Worm (Caenorhabditis elegans): ENCODE measurements around the gene ech-4.

The ech-4 gene

ce11 chrII:10857077-10857476 is 36.2 kb downstream of the ech-4 start, which contains the start of gene M106.7:
Gene M106.7 (minus strand): TSS chrII:10857177.
- TF ChIP-seq dao-5 (tag; optimal IDR thresholded peaks at IDR 0.05) (no peak), W03F9.2 (tag; optimal IDR thresholded peaks at IDR 0.05) (no peak)

DNA sequence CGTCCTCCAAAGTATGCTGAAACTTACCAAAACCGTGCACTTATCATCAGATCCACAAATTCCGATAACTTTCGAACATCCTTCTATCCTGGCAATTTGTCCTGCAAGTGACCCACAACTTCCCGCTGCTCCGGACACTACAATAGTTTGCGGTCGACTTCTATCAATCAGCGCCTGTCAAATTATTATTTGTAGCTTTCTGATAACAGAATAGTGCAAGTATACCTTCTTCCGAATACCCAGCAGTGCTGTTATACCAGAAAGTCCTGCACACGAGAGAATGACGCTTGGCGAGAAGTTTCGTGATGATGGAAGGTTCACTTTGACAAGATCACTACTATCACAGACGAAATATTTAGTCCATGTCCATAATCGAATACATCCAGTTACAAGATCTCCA is 38.5 kb downstream of the ech-4 start:
- no peak for TF ChIP-seq him-1 (tag; optimal IDR thresholded peaks at IDR 0.05)

DNA sequence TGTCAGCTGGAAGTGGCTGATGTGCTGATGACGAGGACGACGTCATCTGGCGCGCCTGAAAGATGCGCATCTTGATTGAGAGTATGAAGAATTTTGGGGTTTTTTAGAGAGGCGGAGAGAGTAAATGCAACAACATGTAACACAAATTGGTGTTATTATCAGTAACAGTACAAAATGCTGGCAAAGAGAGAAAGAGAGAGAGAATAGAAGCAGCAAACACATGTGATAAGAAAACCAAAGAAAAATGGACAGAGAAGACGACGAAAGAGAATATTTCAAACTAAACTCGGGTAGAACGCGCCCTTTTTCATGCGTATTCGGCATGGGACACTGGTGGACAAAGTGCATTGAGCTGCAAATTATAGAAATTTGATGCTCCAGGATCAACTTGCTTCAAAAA is 40.0 kb downstream of the ech-4 start, which contains the start of gene M106.3:
TSS of gene M106.3 (minus strand) at position 70 of the 400 bp plus-strand sequence.
- no peak for TF ChIP-seq W03F9.2 (tag; optimal IDR thresholded peaks at IDR 0.05)
- TF ChIP-seq him-1 (tag; optimal IDR thresholded peaks at IDR 0.05) = no peak
- TF ChIP-seq dao-5 (tag; optimal IDR thresholded peaks at IDR 0.05) = no peak

- TF ChIP-seq dao-5 (tag; optimal IDR thresholded peaks at IDR 0.05) (no peak), W03F9.2 (tag; optimal IDR thresholded peaks at IDR 0.05) (no peak), him-1 (tag; optimal IDR thresholded peaks at IDR 0.05) (no peak)
These were observed 40.5 kb downstream of the ech-4 start for ce11 chrII:10861305-10861704.

DNA sequence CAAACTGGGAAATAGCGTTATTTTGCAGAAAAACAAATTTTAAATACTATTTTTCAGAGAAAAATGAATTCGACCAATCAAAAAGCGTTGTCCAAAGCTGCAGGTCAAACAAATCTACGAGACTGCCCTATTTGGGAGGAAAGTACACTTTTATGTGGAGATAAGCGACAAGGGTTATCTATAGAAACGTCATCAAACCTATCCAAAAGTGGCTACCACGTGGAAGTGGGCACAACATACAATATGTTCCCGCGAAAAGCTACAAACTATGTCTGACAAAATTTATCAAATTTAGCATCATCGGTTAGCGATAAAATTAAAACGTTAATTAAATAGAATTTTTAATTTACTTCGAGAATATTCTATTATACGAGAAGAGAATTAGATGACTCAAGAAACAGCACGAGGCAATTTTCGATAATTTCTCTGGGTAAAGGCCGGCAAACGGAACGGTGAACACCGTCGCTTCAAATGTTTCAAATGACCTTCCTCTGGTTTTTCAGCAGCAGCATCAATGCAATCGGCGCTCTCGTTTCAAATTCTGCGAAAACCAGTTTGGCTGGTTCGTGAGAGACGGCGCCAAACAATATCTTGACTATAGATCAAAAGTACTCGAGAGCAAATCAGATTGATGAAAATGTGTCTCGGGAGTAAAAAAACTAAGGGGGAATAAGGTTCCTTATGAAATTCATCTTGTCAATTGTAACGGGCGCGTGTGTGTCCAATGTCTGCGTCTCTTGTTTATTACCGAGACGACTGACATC is 41.1 kb downstream of the ech-4 start:
- TF ChIP-seq W03F9.2 (tag; optimal IDR thresholded peaks at IDR 0.05) (no peak), dao-5 (tag; optimal IDR thresholded peaks at IDR 0.05) (no peak), him-1 (tag; optimal IDR thresholded peaks at IDR 0.05) (no peak)

ce11 chrII:10862749-10863656 is 42.2 kb downstream of the ech-4 start:
- TF ChIP-seq dao-5 (tag; optimal IDR thresholded peaks at IDR 0.05) (no peak), him-1 (tag; optimal IDR thresholded peaks at IDR 0.05) (no peak), W03F9.2 (tag; optimal IDR thresholded peaks at IDR 0.05) (no peak)

DNA sequence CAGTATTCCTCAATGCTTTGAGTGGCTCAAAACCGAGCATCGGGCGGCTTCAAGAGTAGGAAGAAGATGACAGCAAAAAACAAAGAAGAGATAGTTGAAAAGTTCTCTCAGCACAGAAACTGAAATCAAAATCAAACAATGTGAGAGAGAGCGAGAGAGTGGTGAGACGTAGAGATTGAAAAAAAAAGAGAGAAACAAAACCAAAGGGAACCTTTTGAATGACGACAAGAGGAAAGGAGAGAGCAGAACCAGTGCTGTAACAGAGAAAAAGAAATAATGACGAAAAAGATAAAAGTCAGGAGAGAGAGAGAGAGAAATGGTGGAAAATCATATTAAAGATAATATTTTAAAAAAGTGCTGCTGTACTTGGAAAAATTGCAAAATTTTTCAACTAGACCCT is 46.4 kb downstream of the ech-4 start:
- TF ChIP-seq dao-5 (tag; optimal IDR thresholded peaks at IDR 0.05) (no peak), him-1 (tag; optimal IDR thresholded peaks at IDR 0.05) (no peak), W03F9.2 (tag; optimal IDR thresholded peaks at IDR 0.05) (no peak)

DNA sequence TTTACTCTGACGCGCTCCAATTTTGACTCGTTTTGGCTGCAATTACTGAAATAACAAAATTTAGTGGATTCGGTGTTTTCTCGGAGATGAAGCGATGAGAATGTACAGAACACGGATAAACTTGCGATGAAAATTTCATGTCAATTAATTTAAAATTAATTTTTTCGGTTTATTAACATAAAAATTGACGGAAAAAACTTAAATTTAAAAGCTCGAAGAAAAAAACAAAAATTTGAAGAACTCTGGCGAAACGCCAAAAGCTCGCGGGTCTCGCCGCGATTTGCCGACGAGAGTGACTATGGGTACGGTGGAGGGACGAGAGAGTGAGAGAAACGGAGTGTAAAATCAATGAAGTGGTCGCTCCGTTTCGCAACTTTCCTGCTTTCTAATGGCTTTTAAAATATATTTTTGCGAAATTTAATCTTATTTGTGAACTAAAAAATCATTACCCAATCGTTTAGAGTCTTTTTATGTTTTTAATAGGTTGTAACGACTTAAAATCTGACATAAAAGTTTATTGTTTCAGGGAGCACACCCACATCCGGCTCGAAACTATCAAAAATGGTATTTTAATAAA is 47.9 kb downstream of the ech-4 start, which contains the start of the genes gmps-1 and cap-2:
TSS of gene gmps-1 (minus strand) at position 51 of the 577 bp plus-strand sequence.
TSS of gene cap-2 (plus strand) at position 527 of the 577 bp plus-strand sequence.
- TF ChIP-seq him-1 (tag; optimal IDR thresholded peaks at IDR 0.05) = peak; percentile 95
- TF ChIP-seq W03F9.2 (tag; optimal IDR thresholded peaks at IDR 0.05) = peak; percentile 95
- no peak for TF ChIP-seq dao-5 (tag; optimal IDR thresholded peaks at IDR 0.05)

DNA sequence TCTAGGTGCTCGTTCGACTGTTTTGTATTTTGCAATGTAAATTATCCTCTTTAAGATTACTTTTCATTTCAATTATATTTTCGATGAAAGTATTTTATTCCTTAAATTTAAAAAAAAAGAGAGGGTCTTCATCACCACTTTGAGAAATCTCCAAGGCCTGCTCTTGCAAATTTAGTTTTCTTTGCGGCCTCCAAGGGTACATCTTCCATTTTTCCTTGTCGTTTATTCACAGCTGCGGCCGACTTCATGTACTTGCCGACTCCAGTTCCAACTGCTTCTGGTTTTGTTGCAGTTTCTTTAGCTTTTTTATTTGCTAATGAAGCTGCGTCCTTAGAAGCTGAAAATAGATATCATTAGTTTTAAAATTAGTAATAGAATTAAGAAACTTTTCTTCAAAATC is 49.9 kb downstream of the ech-4 start:
- TF ChIP-seq him-1 (tag; optimal IDR thresholded peaks at IDR 0.05) (no peak), W03F9.2 (tag; optimal IDR thresholded peaks at IDR 0.05) (no peak), dao-5 (tag; optimal IDR thresholded peaks at IDR 0.05) (no peak)
